Worm (Caenorhabditis elegans) whole organism, young adult: ENCODE measurements around the gene T16G1.5.
A peak's percentile ranks its signal among the peaks of the same experiment; 100 is the strongest.

Source experiments
- B0019.2 ChIP-seq: fragments of 200-800 bp; sonication (Bioruptor generic); conservative IDR thresholded peaks from 2 replicates; pipeline ENCODE4 v1.3.6; 2022; ENCODE audit warnings: missing genetic modification reagents, missing genetic modification characterization, missing compliant biosample characterization
- B0035.1 ChIP-seq: sonication (generic microtip); optimal IDR thresholded peaks from 2 replicates; lab custom pipeline; 2016; ENCODE audit warnings: missing genetic modification characterization, mild to moderate bottlenecking, missing compliant biosample characterization, missing genotype, missing genetic modification reagents
- B0261.1 ChIP-seq: sonication (generic microtip); optimal IDR thresholded peaks from 2 replicates; lab custom pipeline; 2016; ENCODE audit warnings: mild to moderate bottlenecking, missing genetic modification characterization, moderate library complexity, missing compliant biosample characterization
- F37B4.10 ChIP-seq: fragments of 200-800 bp; sonication (Bioruptor generic); IDR thresholded peaks from 2 replicates; pipeline ENCODE4 v1.3.6; 2022; ENCODE audit warnings: missing genetic modification characterization, missing compliant biosample characterization
- F57A8.1 ChIP-seq: fragments of 200-800 bp; sonication (Bioruptor generic); optimal IDR thresholded peaks from 2 replicates; lab custom pipeline; 2018; ENCODE audit warnings: mild to moderate bottlenecking, missing genetic modification characterization, moderate library complexity, missing compliant biosample characterization
- F57C9.4 ChIP-seq: sonication (generic microtip); optimal IDR thresholded peaks from 2 replicates; lab custom pipeline; 2017; ENCODE audit warnings: mild to moderate bottlenecking, missing genetic modification characterization, missing compliant biosample characterization
- T07F8.4 ChIP-seq: sonication (generic microtip); optimal IDR thresholded peaks from 2 replicates; lab custom pipeline; 2016; ENCODE audit warnings: mild to moderate bottlenecking, missing genetic modification characterization, moderate library complexity, missing compliant biosample characterization
- Y79H2A.3 ChIP-seq: fragments of 200-800 bp; sonication (Bioruptor generic); conservative IDR thresholded peaks from 2 replicates; pipeline ENCODE4 v1.3.6; 2022; ENCODE audit warnings: missing genetic modification reagents, missing genetic modification characterization, missing compliant biosample characterization
- aptf-3 ChIP-seq: fragments of 200-800 bp; sonication (Bioruptor generic); IDR thresholded peaks from 2 replicates; pipeline ENCODE4 v1.3.6; 2022; ENCODE audit warnings: missing genetic modification characterization, missing compliant biosample characterization
- bed-2 ChIP-seq: fragments of 200-800 bp; sonication (Bioruptor generic); IDR thresholded peaks from 2 replicates; pipeline ENCODE4 v1.3.6; 2022; ENCODE audit warnings: missing genetic modification reagents, missing genetic modification characterization, missing compliant biosample characterization
- ceh-100 ChIP-seq: fragments of 200-800 bp; sonication (Bioruptor generic); IDR thresholded peaks from 2 replicates; pipeline ENCODE4 v1.3.6; 2022; ENCODE audit warnings: missing genetic modification reagents, missing genetic modification characterization, missing compliant biosample characterization
- dox-1 ChIP-seq: fragments of 200-800 bp; sonication (Bioruptor generic); IDR thresholded peaks from 2 replicates; pipeline ENCODE4 v1.3.6; 2022; ENCODE audit warnings: missing genetic modification reagents, missing genetic modification characterization, missing compliant biosample characterization
- dpff-1 ChIP-seq: sonication (generic microtip); optimal IDR thresholded peaks from 2 replicates; lab custom pipeline; 2017; ENCODE audit warnings: mild to moderate bottlenecking, missing genetic modification characterization, missing compliant biosample characterization
- ets-4 ChIP-seq: fragments of 200-800 bp; sonication (Bioruptor generic); optimal IDR thresholded peaks from 2 replicates; lab custom pipeline; 2018; ENCODE audit warnings: mild to moderate bottlenecking, missing genetic modification characterization, missing compliant biosample characterization
- gei-17 ChIP-seq: fragments of 200-800 bp; sonication (Bioruptor generic); optimal IDR thresholded peaks from 2 replicates; lab custom pipeline; 2018; ENCODE audit warnings: mild to moderate bottlenecking, missing genetic modification characterization, missing compliant biosample characterization
- him-1 ChIP-seq: sonication (generic microtip); optimal IDR thresholded peaks from 2 replicates; lab custom pipeline; 2016; ENCODE audit warnings: missing genotype, missing genetic modification reagents, missing genetic modification characterization, missing compliant biosample characterization
- hsf-1 ChIP-seq: fragments of 200-800 bp; sonication (Bioruptor generic); IDR thresholded peaks from 2 replicates; pipeline ENCODE4 v1.3.6; 2022; ENCODE audit warnings: missing genetic modification reagents, missing genetic modification characterization, missing compliant biosample characterization
- let-526 ChIP-seq: fragments of 200-800 bp; sonication (Bioruptor generic); IDR thresholded peaks from 2 replicates; pipeline ENCODE4 v1.3.6; 2022; ENCODE audit warnings: missing genetic modification reagents, missing genetic modification characterization, missing compliant biosample characterization
- let-607 ChIP-seq, 2 experiments: fragments of 200-800 bp in 1 of 2; sonication (Bioruptor generic) in 1 of 2; sonication (generic microtip) in 1 of 2; optimal IDR thresholded peaks; 2 replicates each; lab custom pipeline; 2016 to 2018; ENCODE audit warnings: mild to moderate bottlenecking in 2 of 2, missing compliant biosample characterization in 2 of 2, missing genetic modification characterization in 2 of 2, moderate library complexity in 2 of 2, missing genotype in 1 of 2
- lin-54 ChIP-seq: fragments of 200-800 bp; sonication (Bioruptor generic); optimal IDR thresholded peaks from 2 replicates; lab custom pipeline; 2018; ENCODE audit warnings: mild to moderate bottlenecking, missing genetic modification characterization, missing compliant biosample characterization
- lir-1 ChIP-seq: fragments of 200-800 bp; sonication (Bioruptor generic); conservative IDR thresholded peaks from 2 replicates; pipeline ENCODE4 v1.3.6; 2022; ENCODE audit warnings: missing genetic modification reagents, missing genetic modification characterization, missing compliant biosample characterization
- mxl-1 ChIP-seq: sonication (generic microtip); optimal IDR thresholded peaks from 2 replicates; lab custom pipeline; 2016; ENCODE audit warnings: missing genetic modification characterization, missing compliant biosample characterization
- nhr-120 ChIP-seq: fragments of 200-800 bp; sonication (Bioruptor generic); IDR thresholded peaks from 2 replicates; pipeline ENCODE4 v1.3.6; 2022; ENCODE audit warnings: missing genetic modification characterization, missing compliant biosample characterization
- nhr-80 ChIP-seq: sonication (generic microtip); optimal IDR thresholded peaks from 2 replicates; lab custom pipeline; 2016; ENCODE audit warnings: missing genetic modification characterization, missing compliant biosample characterization
- nhr-90 ChIP-seq: sonication (generic microtip); optimal IDR thresholded peaks from 2 replicates; lab custom pipeline; 2016; ENCODE audit warnings: missing genotype, mild to moderate bottlenecking, missing genetic modification characterization, missing compliant biosample characterization
- snpc-1.3 ChIP-seq: sonication (generic microtip); optimal IDR thresholded peaks from 2 replicates; lab custom pipeline; 2017; ENCODE audit warnings: missing genetic modification characterization, mild to moderate bottlenecking, missing compliant biosample characterization, antibody characterized with exemption, moderate library complexity, missing genotype, missing genetic modification reagents; ENCODE audit not compliant: insufficient read depth
- snpc-4 ChIP-seq, 5 experiments: fragments of 150-350 bp in 1 of 5; sonication (generic microtip) in 4 of 5; optimal IDR thresholded peaks; 2 replicates each; lab custom pipeline; 2014 to 2018; ENCODE audit warnings: missing genetic modification characterization in 5 of 5, missing biosample characterization in 3 of 5, antibody characterized with exemption in 2 of 5, mild to moderate bottlenecking in 2 of 5, missing compliant biosample characterization in 2 of 5, missing genotype in 2 of 5, moderate library complexity in 2 of 5, missing genetic modification reagents in 1 of 5
- ztf-3 ChIP-seq: fragments of 200-800 bp; sonication (Bioruptor generic); optimal IDR thresholded peaks from 2 replicates; lab custom pipeline; 2018; ENCODE audit warnings: mild to moderate bottlenecking, missing genetic modification characterization, missing compliant biosample characterization
- ztf-6 ChIP-seq: fragments of 200-800 bp; sonication (Bioruptor generic); IDR thresholded peaks from 2 replicates; pipeline ENCODE4 v1.3.6; 2022; ENCODE audit warnings: missing genetic modification reagents, missing genetic modification characterization, missing compliant biosample characterization

Gene T16G1.5

ce11 chrV:12934976-12935375 lies 4.4 kb downstream of the T16G1.5 start, which contains the start of gene T16G1.7 (continued):
- TF ChIP-seq let-607 (tag; optimal IDR thresholded peaks at IDR 0.05; lab: Kevin White, UChicago) = no peak
- TF ChIP-seq F57A8.1 (GFP tag; lab: Kevin White, UChicago) = no peak
- no peak for TF ChIP-seq F57C9.4 (tag; lab: Kevin White, UChicago)
- no peak for TF ChIP-seq bed-2 (GFP tag; lab: Robert Waterston, UW)
- TF ChIP-seq let-526 (GFP tag; lab: Robert Waterston, UW) = no peak
- peak; percentile 59; the same call in 1 of the 2 replicates for TF ChIP-seq dox-1 (GFP tag; lab: Robert Waterston, UW)
- no peak for TF ChIP-seq B0019.2
- no peak for TF ChIP-seq Y79H2A.3 (GFP tag; lab: Robert Waterston, UW)
- TF ChIP-seq lir-1 (GFP tag; lab: Robert Waterston, UW) = no peak
- TF ChIP-seq T07F8.4 (tag; lab: Kevin White, UChicago) = no peak
- TF ChIP-seq hsf-1 (GFP tag; lab: Robert Waterston, UW) = no peak
- no peak for TF ChIP-seq ztf-3 (GFP tag; lab: Kevin White, UChicago)

- no peak for TF ChIP-seq B0035.1 (tag; lab: Kevin White, UChicago)
- TF ChIP-seq nhr-80 (tag; lab: Kevin White, UChicago) = peak; percentile 78
Measured at ce11 chrV:12933654-12934053, 5.7 kb downstream of the T16G1.5 start.

- no peak for TF ChIP-seq nhr-90 (tag; lab: Kevin White, UChicago)
Measured at ce11 chrV:12928929-12929532, 10.3 kb downstream of the T16G1.5 start, which contains the start of gene T16G1.2. Gene T16G1.2, plus strand, starts transcription at chrV:12929482.

ce11 chrV:12924128-12924527 lies 15.2 kb downstream of the T16G1.5 start, which contains the start of gene pqn-67:
Gene pqn-67, plus strand, starts transcription at chrV:12924428.
- no peak for TF ChIP-seq B0261.1 (tag; lab: Kevin White, UChicago)
- no peak for TF ChIP-seq mxl-1
- no peak for TF ChIP-seq nhr-120 (GFP tag; lab: Robert Waterston, UW)
- TF ChIP-seq gei-17 (GFP tag; lab: Kevin White, UChicago) = no peak
- no peak for TF ChIP-seq ets-4 (GFP tag; lab: Kevin White, UChicago)
- TF ChIP-seq lin-54 (GFP tag; lab: Kevin White, UChicago) = no peak
- no peak for TF ChIP-seq F37B4.10 (GFP tag; lab: Robert Waterston, UW)
- TF ChIP-seq aptf-3 (GFP tag; lab: Robert Waterston, UW) = no peak
- TF ChIP-seq ceh-100 (GFP tag; lab: Robert Waterston, UW) = no peak
- TF ChIP-seq dpff-1 (tag; lab: Kevin White, UChicago) = no peak
- TF ChIP-seq, all 124 proteins: peak for 0

- no peak for TF ChIP-seq snpc-4 (GFP tag; optimal IDR thresholded peaks at IDR 0.05; lab: Kevin White, UChicago)
- no peak for TF ChIP-seq snpc-4 (tag; optimal IDR thresholded peaks at IDR 0.05; lab: Kevin White, UChicago)
- no peak for TF ChIP-seq ztf-6
- TF ChIP-seq snpc-1.3 (tag; lab: Kevin White, UChicago) = no peak
- TF ChIP-seq him-1 = no peak
- TF ChIP-seq nhr-90 (tag; lab: Kevin White, UChicago) = no peak
Measured at ce11 chrV:12922308-12922707, 17.0 kb downstream of the T16G1.5 start, which contains the start of gene dhrs-4. Gene dhrs-4, plus strand, starts transcription at chrV:12922608.
